Worm (Caenorhabditis elegans) whole organism, late embryonic: ENCODE results near the gene Y51B9A.5.

Experiments
- K02D7.2 ChIP-seq: sonication (generic microtip); optimal IDR thresholded peaks from 2 replicates; lab custom pipeline; 2017; ENCODE audit warnings: mild to moderate bottlenecking, missing genetic modification characterization, missing compliant biosample characterization
- K09A11.1 ChIP-seq: sonication (generic microtip); optimal IDR thresholded peaks from 2 replicates; lab custom pipeline; 2017; ENCODE audit warnings: antibody characterized with exemption, mild to moderate bottlenecking, missing genetic modification characterization, missing compliant biosample characterization; ENCODE audit not compliant: insufficient read depth
- ceh-19 ChIP-seq: fragments of 200-800 bp; sonication (Bioruptor generic); optimal IDR thresholded peaks from 2 replicates; lab custom pipeline; 2018; ENCODE audit warnings: mild to moderate bottlenecking, missing genetic modification characterization, missing compliant biosample characterization
- ceh-2 ChIP-seq: sonication (generic microtip); optimal IDR thresholded peaks from 2 replicates; lab custom pipeline; 2016; ENCODE audit warnings: missing genotype, missing genetic modification characterization, missing compliant biosample characterization
- ceh-30 ChIP-seq: fragments of 150-350 bp; optimal IDR thresholded peaks from 2 replicates; lab custom pipeline; 2014; ENCODE audit warnings: missing biosample characterization, missing genetic modification characterization
- ceh-31 ChIP-seq: sonication (generic microtip); optimal IDR thresholded peaks from 2 replicates; lab custom pipeline; 2016; ENCODE audit warnings: missing genetic modification characterization, missing compliant biosample characterization
- ceh-34 ChIP-seq: sonication (generic microtip); optimal IDR thresholded peaks from 2 replicates; lab custom pipeline; 2016; ENCODE audit warnings: mild to moderate bottlenecking, missing genetic modification characterization, missing compliant biosample characterization
- ceh-9 ChIP-seq: sonication (generic microtip); optimal IDR thresholded peaks from 2 replicates; lab custom pipeline; 2016; ENCODE audit warnings: mild to moderate bottlenecking, missing genetic modification characterization, inconsistent platforms, missing compliant biosample characterization
- dve-1 ChIP-seq: sonication (generic microtip); optimal IDR thresholded peaks from 2 replicates; lab custom pipeline; 2017; ENCODE audit warnings: antibody characterized with exemption, mild to moderate bottlenecking, missing genetic modification characterization, missing compliant biosample characterization
- elt-2 ChIP-seq: sonication (generic microtip); optimal IDR thresholded peaks from 2 replicates; lab custom pipeline; 2016; ENCODE audit warnings: missing genetic modification reagents, missing genetic modification characterization, missing compliant biosample characterization
- ets-4 ChIP-seq: sonication (generic microtip); optimal IDR thresholded peaks from 2 replicates; lab custom pipeline; 2016; ENCODE audit warnings: missing genetic modification characterization, missing compliant biosample characterization
- gmeb-2 ChIP-seq: sonication (generic microtip); optimal IDR thresholded peaks from 2 replicates; lab custom pipeline; 2016; ENCODE audit warnings: missing genetic modification characterization, inconsistent platforms, missing compliant biosample characterization
- hlh-13 ChIP-seq: fragments of 200-800 bp; sonication (Bioruptor generic); optimal IDR thresholded peaks from 2 replicates; lab custom pipeline; 2018; ENCODE audit warnings: mild to moderate bottlenecking, missing genetic modification characterization, missing compliant biosample characterization
- hlh-15 ChIP-seq: sonication (generic microtip); optimal IDR thresholded peaks from 2 replicates; lab custom pipeline; 2016; ENCODE audit warnings: missing genetic modification characterization, missing compliant biosample characterization
- hlh-6 ChIP-seq: sonication (generic microtip); optimal IDR thresholded peaks from 2 replicates; lab custom pipeline; 2016; ENCODE audit warnings: missing genotype, missing genetic modification characterization, missing compliant biosample characterization
- hlh-8 ChIP-seq: sonication (generic microtip); optimal IDR thresholded peaks from 2 replicates; lab custom pipeline; 2016; ENCODE audit warnings: missing genotype, missing genetic modification characterization, missing compliant biosample characterization
- lin-11 ChIP-seq: fragments of 200-800 bp; sonication (Bioruptor generic); optimal IDR thresholded peaks from 2 replicates; lab custom pipeline; 2018; ENCODE audit warnings: mild to moderate bottlenecking, missing genetic modification characterization, missing compliant biosample characterization
- mec-3 ChIP-seq: sonication (generic microtip); optimal IDR thresholded peaks from 2 replicates; lab custom pipeline; 2016; ENCODE audit warnings: borderline replicate concordance, missing genetic modification characterization, missing compliant biosample characterization
- nhr-232 ChIP-seq: sonication (generic microtip); optimal IDR thresholded peaks from 2 replicates; lab custom pipeline; 2016; ENCODE audit warnings: missing genetic modification characterization, missing compliant biosample characterization
- pag-3 ChIP-seq: sonication (generic microtip); optimal IDR thresholded peaks from 2 replicates; lab custom pipeline; 2016; ENCODE audit warnings: missing compliant biosample characterization, missing genetic modification characterization, borderline replicate concordance
- pros-1 ChIP-seq: fragments of 150-350 bp; optimal IDR thresholded peaks from 2 replicates; lab custom pipeline; 2014; ENCODE audit warnings: missing biosample characterization, missing genetic modification reagents, missing genetic modification characterization
- rnt-1 ChIP-seq: sonication (generic microtip); optimal IDR thresholded peaks from 2 replicates; lab custom pipeline; 2016; ENCODE audit warnings: missing genetic modification characterization, missing compliant biosample characterization
- sdc-2 ChIP-seq: sonication (generic microtip); optimal IDR thresholded peaks from 2 replicates; lab custom pipeline; 2016; ENCODE audit warnings: missing genotype, missing genetic modification characterization, missing compliant biosample characterization
- sox-2 ChIP-seq: fragments of 200-800 bp; sonication (Bioruptor generic); IDR thresholded peaks from 2 replicates; pipeline ENCODE4 v1.3.6; 2022; ENCODE audit warnings: missing genetic modification reagents, missing genetic modification characterization, missing compliant biosample characterization
- syd-9 ChIP-seq: sonication (generic microtip); optimal IDR thresholded peaks from 2 replicates; lab custom pipeline; 2016; ENCODE audit warnings: mild to moderate bottlenecking, missing genetic modification characterization, moderate library complexity, missing compliant biosample characterization
- tbx-2 ChIP-seq: sonication (generic microtip); optimal IDR thresholded peaks from 2 replicates; lab custom pipeline; 2016; ENCODE audit warnings: missing genetic modification characterization, missing compliant biosample characterization
- unc-42 ChIP-seq: sonication (generic microtip); optimal IDR thresholded peaks from 2 replicates; lab custom pipeline; 2016; ENCODE audit warnings: missing genotype, missing genetic modification characterization, missing compliant biosample characterization
- unc-55 ChIP-seq: sonication (generic microtip); optimal IDR thresholded peaks from 2 replicates; lab custom pipeline; 2017; ENCODE audit warnings: missing biosample characterization, missing genetic modification reagents, missing genetic modification characterization
- unc-86 ChIP-seq: sonication (generic microtip); optimal IDR thresholded peaks from 2 replicates; lab custom pipeline; 2016; ENCODE audit warnings: missing genetic modification characterization, missing compliant biosample characterization

Gene Y51B9A.5

DNA sequence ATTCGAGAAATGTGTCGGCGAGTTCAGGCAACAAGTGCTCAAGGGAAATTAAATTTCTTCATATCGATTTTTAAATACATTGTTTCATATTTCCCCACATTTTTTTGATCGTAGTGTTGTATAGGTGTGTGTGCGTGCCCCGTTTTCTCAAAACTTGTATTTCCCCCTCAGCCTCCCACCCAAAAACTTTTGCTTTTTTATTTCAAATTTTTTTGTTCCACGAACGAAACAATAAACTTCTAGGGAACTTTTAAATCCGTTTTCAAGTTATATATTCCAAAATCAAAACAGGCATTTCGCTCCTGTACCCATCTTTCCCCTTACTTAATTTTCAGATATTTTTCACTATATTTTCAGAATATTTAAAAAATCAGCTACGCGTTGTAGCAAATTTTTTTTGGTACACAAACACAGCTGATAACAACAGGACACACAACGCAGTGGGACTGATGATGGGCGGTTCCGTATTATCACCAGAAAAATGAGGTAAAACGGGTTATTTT lies 14.2 kb downstream of the Y51B9A.5 start, which contains the start of the genes M176.4 and M176.16:
Gene M176.4 (plus strand): TSS at position 301 of the 503 bp plus-strand sequence.
Gene M176.16 (plus strand): TSS at position 453 of the 503 bp plus-strand sequence.
- TF ChIP-seq elt-2 (tag; lab: Kevin White, UChicago): peak; percentile 22
- TF ChIP-seq hlh-15: no peak

DNA sequence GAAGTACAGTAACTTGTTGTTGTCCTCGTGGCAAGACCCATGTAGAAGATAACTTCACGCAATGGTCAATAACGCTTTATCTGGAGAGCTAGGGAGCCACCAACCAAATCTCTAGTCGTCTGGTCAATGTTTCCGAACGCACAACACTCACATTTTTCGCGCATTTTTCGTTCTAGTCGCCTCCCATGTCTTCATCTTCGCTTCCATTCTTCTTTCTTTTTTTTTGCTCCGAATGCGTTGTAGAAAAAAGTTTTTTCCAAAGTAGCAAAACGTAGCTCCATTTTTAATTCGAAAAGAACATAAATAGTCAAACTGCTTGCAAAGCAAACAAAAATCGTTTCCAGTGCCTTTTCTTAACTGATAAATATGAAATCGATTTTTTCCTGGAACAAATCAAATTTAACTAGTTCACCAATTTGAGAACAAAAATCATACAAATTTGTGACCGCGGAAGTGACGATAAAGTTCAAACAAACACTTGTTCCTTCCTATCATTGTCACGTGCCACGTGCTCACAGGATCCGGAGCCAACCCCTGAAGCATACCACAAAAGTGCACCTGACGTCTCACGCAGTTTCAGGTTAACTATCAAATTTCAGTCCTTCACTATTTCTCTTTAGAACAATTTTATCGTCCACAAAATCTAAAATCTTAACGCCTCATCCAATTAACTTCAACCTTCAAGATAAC lies 15.0 kb downstream of the Y51B9A.5 start:
- no peak for TF ChIP-seq sox-2 (GFP tag; lab: Robert Waterston, UW)
- TF ChIP-seq unc-42 (tag; lab: Kevin White, UChicago): no peak

DNA sequence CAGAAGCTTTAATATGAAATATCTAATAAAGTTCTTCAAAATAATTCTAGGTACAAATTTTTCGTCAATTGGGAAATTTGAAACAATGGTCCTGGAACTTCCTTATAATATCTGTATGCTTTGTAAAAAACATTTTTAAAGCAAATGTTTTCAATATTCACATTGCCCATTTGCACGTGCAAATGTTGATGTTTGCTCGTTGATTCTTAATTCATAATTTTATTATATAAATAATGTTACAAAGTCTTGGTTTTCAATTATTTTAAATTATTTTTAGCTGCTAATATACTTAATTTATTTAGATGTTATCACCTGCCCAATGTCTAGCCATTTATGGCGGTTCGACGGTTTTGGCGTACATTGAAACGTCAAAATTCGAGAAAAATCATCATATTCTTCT lies 18.0 kb downstream of the Y51B9A.5 start, which contains the start of gene M176.11:
Gene M176.11 (plus strand): TSS at position 301 of the 400 bp plus-strand sequence.
- TF ChIP-seq gmeb-2: no peak
- no peak for TF ChIP-seq unc-55 (GFP tag; lab: Kevin White, UChicago)
- TF ChIP-seq unc-86 (tag; lab: Kevin White, UChicago): no peak

- TF ChIP-seq hlh-6 (tag; lab: Kevin White, UChicago) (no peak), tbx-2 (tag; lab: Kevin White, UChicago) (no peak), ceh-19 (GFP tag; lab: Kevin White, UChicago) (no peak), ceh-9 (tag; lab: Kevin White, UChicago) (no peak), hlh-13 (no peak), dve-1 (no peak), hlh-8 (no peak), lin-11 (tag; lab: Kevin White, UChicago) (no peak), pag-3 (no peak), K02D7.2 (tag; lab: Kevin White, UChicago) (no peak), ceh-2 (tag; lab: Kevin White, UChicago) (no peak), syd-9 (no peak), nhr-232 (tag; lab: Kevin White, UChicago) (no peak)
Observed at ce11 chrII:9426076-9426475, 22.1 kb downstream of the Y51B9A.5 start, which contains the start of gene M176.10. M176.10 (minus strand) TSS chrII:9426176.

- TF ChIP-seq ceh-34 (tag; lab: Kevin White, UChicago) (no peak), rnt-1 (tag; lab: Kevin White, UChicago) (no peak), ets-4 (no peak), K09A11.1 (tag; lab: Kevin White, UChicago) (no peak), ceh-19 (GFP tag; lab: Kevin White, UChicago) (no peak), tbx-2 (tag; lab: Kevin White, UChicago) (no peak)
Observed at ce11 chrII:9427644-9428043, 23.7 kb downstream of the Y51B9A.5 start, which contains the start of gene M176.5. M176.5 (minus strand) TSS chrII:9427744.

DNA sequence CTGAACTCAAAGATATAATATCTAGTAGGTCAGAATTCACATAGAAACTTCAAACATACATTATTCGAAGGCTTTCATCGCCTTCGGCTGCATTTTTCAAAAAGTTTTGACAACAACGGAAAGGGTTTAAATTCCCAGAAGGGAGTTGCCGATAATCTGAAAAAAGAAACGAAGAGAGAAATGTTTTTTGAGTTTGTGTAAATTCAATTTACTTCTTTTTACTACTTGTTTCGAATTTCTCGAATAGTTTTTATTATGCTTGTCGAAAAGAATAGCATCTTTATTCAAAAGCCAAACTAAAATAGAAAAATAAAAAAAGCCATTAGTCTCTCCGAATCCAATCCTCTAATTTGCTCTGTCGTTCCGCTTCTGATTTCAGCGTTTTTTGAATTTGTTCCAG lies 27.2 kb downstream of the Y51B9A.5 start:
- TF ChIP-seq mec-3 (tag; lab: Kevin White, UChicago) (no peak), sdc-2 (tag; lab: Kevin White, UChicago) (no peak), unc-86 (tag; lab: Kevin White, UChicago) (no peak), ceh-9 (tag; lab: Kevin White, UChicago) (no peak), ceh-30 (no peak), tbx-2 (tag; lab: Kevin White, UChicago) (no peak), pros-1 (tag; lab: Kevin White, UChicago) (no peak)

- no peak for TF ChIP-seq nhr-232 (tag; lab: Kevin White, UChicago)
- no peak for TF ChIP-seq syd-9
- TF ChIP-seq ceh-31 (tag; lab: Kevin White, UChicago): no peak
Observed at ce11 chrII:9433609-9434008, 29.7 kb downstream of the Y51B9A.5 start, which contains the start of gene kin-15. kin-15 (minus strand) TSS chrII:9433709.
